Worm (Caenorhabditis elegans): ENCODE measurements around the gene C29E4.15.

Gene C29E4.15

ce11 chrIII:7977224-7977623, 24.8 kb downstream of the C29E4.15 start (continued):
- TF ChIP-seq ceh-79 (tag; optimal IDR thresholded peaks at IDR 0.05), result peak; percentile 18
- TF ChIP-seq ekl-4 (GFP tag; IDR thresholded peaks at IDR 0.05), result peak; percentile 36; the same call in 1 of the 2 replicates
- TF ChIP-seq lsy-27 (tag; optimal IDR thresholded peaks at IDR 0.05; ENCODE audit: borderline replicate concordance, insufficient read depth), result no peak
- no peak for TF ChIP-seq xnd-1 (tag; optimal IDR thresholded peaks at IDR 0.05)
- TF ChIP-seq nhr-179 (tag; optimal IDR thresholded peaks at IDR 0.05), result no peak
- no peak for TF ChIP-seq rec-8 (tag; optimal IDR thresholded peaks at IDR 0.05)
- TF ChIP-seq F49E8.2 (tag; optimal IDR thresholded peaks at IDR 0.05; ENCODE audit: insufficient read depth), result no peak
- TF ChIP-seq F23B12.7 (tag; optimal IDR thresholded peaks at IDR 0.05; ENCODE audit: insufficient read depth), result no peak
- TF ChIP-seq ztf-26 (tag; optimal IDR thresholded peaks at IDR 0.05), result no peak
- TF ChIP-seq dox-1 (GFP tag; IDR thresholded peaks at IDR 0.05), result no peak
- peak; percentile 27 for TF ChIP-seq tlf-1 (GFP tag; optimal IDR thresholded peaks at IDR 0.05)
- no peak for TF ChIP-seq K12H6.12 (tag; optimal IDR thresholded peaks at IDR 0.05)
- TF ChIP-seq Y95B8A.8 (GFP tag; IDR thresholded peaks at IDR 0.05), result peak; percentile 63; the same call in 1 of the 2 replicates
- no peak for TF ChIP-seq Y53G8AR.9 (GFP tag; conservative IDR thresholded peaks at IDR 0.05)
- no peak for TF ChIP-seq lin-40 (tag; optimal IDR thresholded peaks at IDR 0.05)
- TF ChIP-seq efl-1 (GFP tag; optimal IDR thresholded peaks at IDR 0.05), result no peak
- no peak for TF ChIP-seq aptf-2 (GFP tag; conservative IDR thresholded peaks at IDR 0.05)
- TF ChIP-seq somi-1 (GFP tag; optimal IDR thresholded peaks at IDR 0.05), result no peak
- TF ChIP-seq attf-5 (GFP tag; optimal IDR thresholded peaks at IDR 0.05), result no peak
- no peak for TF ChIP-seq mel-28 (tag; optimal IDR thresholded peaks at IDR 0.05; ENCODE audit: borderline replicate concordance)
- no peak for TF ChIP-seq pha-4 (tag; optimal IDR thresholded peaks at IDR 0.05)
- TF ChIP-seq B0261.1 (tag; optimal IDR thresholded peaks at IDR 0.05), result no peak
- no peak for TF ChIP-seq nfya-2 (GFP tag; IDR thresholded peaks at IDR 0.05)
- TF ChIP-seq C06A6.2 (GFP tag; conservative IDR thresholded peaks at IDR 0.05), result no peak
- no peak for TF ChIP-seq egrh-3 (GFP tag; IDR thresholded peaks at IDR 0.05)
- TF ChIP-seq K11D2.4 (GFP tag; IDR thresholded peaks at IDR 0.05), result 0 out of 2 replicates have a peak, but pooled peaks have one; percentile 52
- no peak for TF ChIP-seq madf-8 (GFP tag; conservative IDR thresholded peaks at IDR 0.05)
- TF ChIP-seq F22D6.2 (tag; optimal IDR thresholded peaks at IDR 0.05), result no peak
- TF ChIP-seq F33H1.4 (GFP tag; IDR thresholded peaks at IDR 0.05), result no peak
- 0 out of 2 replicates have a peak, but pooled peaks have one; percentile 20 for TF ChIP-seq Y79H2A.3 (GFP tag; conservative IDR thresholded peaks at IDR 0.05)
- TF ChIP-seq ceh-58 (GFP tag; IDR thresholded peaks at IDR 0.05), result no peak
- TF ChIP-seq ztf-18 (tag; optimal IDR thresholded peaks at IDR 0.05), result no peak
- no peak for TF ChIP-seq Y67H2A.10 (GFP tag; conservative IDR thresholded peaks at IDR 0.05)
- 0 out of 2 replicates have a peak, but pooled peaks have one; percentile 9 for TF ChIP-seq attf-6 (GFP tag; IDR thresholded peaks at IDR 0.05)
- no peak for TF ChIP-seq athp-1 (tag; optimal IDR thresholded peaks at IDR 0.05)
- no peak for TF ChIP-seq mcd-1 (GFP tag; IDR thresholded peaks at IDR 0.05)
- no peak for TF ChIP-seq F10E7.11 (tag; optimal IDR thresholded peaks at IDR 0.05)
- no peak for TF ChIP-seq nhr-27 (tag; optimal IDR thresholded peaks at IDR 0.05)
- peak; percentile 7 for TF ChIP-seq madf-10 (tag; optimal IDR thresholded peaks at IDR 0.05)
- TF ChIP-seq egl-44 (GFP tag; IDR thresholded peaks at IDR 0.05), result no peak
- no peak for TF ChIP-seq zfh-2 (GFP tag; conservative IDR thresholded peaks at IDR 0.05)
- TF ChIP-seq fkh-3 (tag; optimal IDR thresholded peaks at IDR 0.05), result no peak
- TF ChIP-seq unc-62 (GFP tag; optimal IDR thresholded peaks at IDR 0.05), result no peak
- TF ChIP-seq unc-130 (GFP tag; optimal IDR thresholded peaks at IDR 0.05), result peak; percentile 6
- TF ChIP-seq nhr-80 (tag; optimal IDR thresholded peaks at IDR 0.05), result no peak
- no peak for TF ChIP-seq nhr-90 (tag; optimal IDR thresholded peaks at IDR 0.05)
- peak; percentile 10 for TF ChIP-seq snpc-3.4 (tag; optimal IDR thresholded peaks at IDR 0.05)
- TF ChIP-seq ama-1 (optimal IDR thresholded peaks at IDR 0.05), result peak; percentile 5
- no peak for TF ChIP-seq ama-1 (GFP tag; optimal IDR thresholded peaks at IDR 0.05)
